Worm (Caenorhabditis elegans) whole organism, L1 larva: Measurements from ENCODE around the gene C02F4.4.
A peak's percentile ranks its signal among the peaks of the same experiment; 100 is the strongest.

ENCODE experiments used
- blmp-1 ChIP-seq: fragments of 150-350 bp; optimal IDR thresholded peaks from 2 replicates; lab custom pipeline; 2014; ENCODE audit warnings: missing biosample characterization, missing genetic modification characterization
- ceh-63 ChIP-seq: fragments of 200-800 bp; sonication (Bioruptor generic); optimal IDR thresholded peaks from 2 replicates; lab custom pipeline; 2018; ENCODE audit warnings: mild to moderate bottlenecking, missing genetic modification characterization, missing compliant biosample characterization
- ceh-8 ChIP-seq: fragments of 200-800 bp; sonication (Bioruptor generic); optimal IDR thresholded peaks from 2 replicates; lab custom pipeline; 2018; ENCODE audit warnings: mild to moderate bottlenecking, missing genetic modification characterization, moderate library complexity, missing compliant biosample characterization
- elt-2 ChIP-seq: sonication (generic microtip); optimal IDR thresholded peaks from 2 replicates; lab custom pipeline; 2016; ENCODE audit warnings: missing genetic modification characterization, mild to moderate bottlenecking, inconsistent platforms, missing compliant biosample characterization, missing genetic modification reagents
- grh-1 ChIP-seq: fragments of 200-800 bp; sonication (Bioruptor generic); IDR thresholded peaks from 2 replicates; pipeline ENCODE4 v1.3.6; 2022; ENCODE audit warnings: missing genetic modification reagents, missing genetic modification characterization, missing compliant biosample characterization
- mdl-1 ChIP-seq, 2 experiments: fragments of 150-350 bp; optimal IDR thresholded peaks; 2 replicates each; lab custom pipeline; 2014 to 2017; ENCODE audit warnings: missing biosample characterization in 2 of 2, missing genetic modification characterization in 2 of 2, inconsistent platforms in 1 of 2
- nhr-84 ChIP-seq: sonication (generic microtip); optimal IDR thresholded peaks from 2 replicates; lab custom pipeline; 2017; ENCODE audit warnings: missing biosample characterization, missing genetic modification characterization

C02F4.4 gene

DNA sequence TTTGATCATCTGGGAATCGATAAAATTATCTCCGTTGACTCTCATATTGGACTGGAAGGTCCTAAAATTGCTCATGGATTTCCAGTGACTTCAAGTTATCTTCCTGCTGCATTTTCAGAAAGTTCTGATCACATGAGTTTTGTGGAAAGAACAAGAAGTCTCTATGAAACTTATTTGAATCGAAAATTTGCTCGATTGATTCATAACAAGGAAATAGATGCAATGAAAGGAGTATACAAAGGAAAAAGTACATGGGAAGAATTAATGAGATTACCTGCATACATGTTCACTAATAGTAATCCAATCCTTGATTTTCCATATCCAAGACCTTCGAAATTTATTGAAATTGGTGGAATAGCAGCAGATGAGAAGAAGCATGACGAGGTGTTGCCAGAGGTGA, 49.3 kb downstream of the C02F4.4 start:
- TF ChIP-seq blmp-1 (tag; lab: Kevin White, UChicago) (no peak), grh-1 (GFP tag; lab: Robert Waterston, UW) (no peak), nhr-84 (tag; lab: Kevin White, UChicago) (no peak)

DNA sequence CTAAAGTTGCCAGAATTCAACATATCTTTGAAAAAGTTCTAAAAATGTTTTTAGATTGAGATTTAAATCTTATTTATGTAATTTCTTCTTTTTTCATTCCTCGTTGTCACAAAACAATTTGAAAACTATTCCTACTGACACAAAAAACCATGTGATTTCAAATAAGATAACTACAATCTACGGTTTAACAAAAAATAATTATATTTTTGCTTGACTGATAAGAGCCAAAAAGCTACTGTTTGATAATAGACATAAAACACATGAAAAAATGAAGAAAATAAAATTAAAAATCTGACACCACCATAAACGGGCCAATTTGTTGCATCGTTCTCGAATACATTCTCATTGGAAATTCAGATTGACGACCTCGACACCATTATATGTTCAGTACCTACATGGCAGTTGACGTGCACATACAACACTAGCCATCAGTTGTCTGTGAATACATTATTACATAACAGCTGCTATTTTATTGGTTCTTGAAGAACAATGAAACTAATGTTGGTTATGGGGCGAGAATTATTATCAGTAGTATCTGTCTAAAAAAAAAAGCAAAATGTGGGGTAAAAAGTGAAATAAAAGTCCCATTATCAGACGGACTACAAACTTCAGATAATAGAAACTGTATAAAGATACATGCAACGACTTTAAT, 50.9 kb downstream of the C02F4.4 start, which contains the start of gene ugt-43:
ugt-43 (plus strand) TSS at position 602 of the 652 bp plus-strand sequence.
- TF ChIP-seq ceh-8 (GFP tag; lab: Kevin White, UChicago): no peak
- TF ChIP-seq ceh-63 (GFP tag; lab: Kevin White, UChicago): no peak
- peak; percentile 60 for TF ChIP-seq elt-2
- TF ChIP-seq mdl-1 (tag; optimal IDR thresholded peaks at IDR 0.05; lab: Kevin White, UChicago): no peak
